Fruit fly (Drosophila melanogaster): Measurements from ENCODE around the gene Nipsnap.

The Nipsnap gene

dm6 chrX:16105715-16106114 is 32.3 kb upstream of the Nipsnap start (continued):
- TF ChIP-seq CG12236 (GFP tag; optimal IDR thresholded peaks at IDR 0.05) (no peak), CG13894 (tag; optimal IDR thresholded peaks at IDR 0.05) (no peak), mirr (GFP tag; optimal IDR thresholded peaks at IDR 0.05) (peak; percentile 3), CG10959 (GFP tag; IDR thresholded peaks at IDR 0.05) (no peak), bab2 (GFP tag; optimal IDR thresholded peaks at IDR 0.05) (peak; percentile 66), exex (tag; optimal IDR thresholded peaks at IDR 0.05) (peak; percentile 33), pros (GFP tag; optimal IDR thresholded peaks at IDR 0.05) (no peak), CG10321 (GFP tag; IDR thresholded peaks at IDR 0.05) (no peak), CG9932 (GFP tag; IDR thresholded peaks at IDR 0.05) (peak; percentile 56), CG1832 (GFP tag; optimal IDR thresholded peaks at IDR 0.05) (no peak), HmgZ (tag; optimal IDR thresholded peaks at IDR 0.05) (peak; percentile 39), CG15514 (GFP tag; optimal IDR thresholded peaks at IDR 0.05) (peak; percentile 34), CG7928 (GFP tag; optimal IDR thresholded peaks at IDR 0.05) (no peak), E2f2 (GFP tag; IDR thresholded peaks at IDR 0.05) (peak; percentile 17; the same call in 1 of the 2 replicates), CG11723 (GFP tag; optimal IDR thresholded peaks at IDR 0.05) (no peak), Hr78 (GFP tag; optimal IDR thresholded peaks at IDR 0.05) (no peak), gem (tag; optimal IDR thresholded peaks at IDR 0.05) (peak; percentile 19), CG31388 (GFP tag; optimal IDR thresholded peaks at IDR 0.05) (no peak), CG10366 (GFP tag; IDR thresholded peaks at IDR 0.05) (no peak; the same call in 1 of the 2 replicates), CG15011 (GFP tag; optimal IDR thresholded peaks at IDR 0.05) (no peak), bbx (GFP tag; IDR thresholded peaks at IDR 0.05; ENCODE audit: partially characterized antibody) (peak; percentile 40; the same call in 1 of the 2 replicates), pfk (GFP tag; optimal IDR thresholded peaks at IDR 0.05) (no peak), gce (GFP tag; IDR thresholded peaks at IDR 0.05) (no peak), NFAT (GFP tag; IDR thresholded peaks at IDR 0.05) (peak; percentile 83), Atf6 (GFP tag; IDR thresholded peaks at IDR 0.05) (no peak), sim (GFP tag; IDR thresholded peaks at IDR 0.05) (no peak), lab (GFP tag; optimal IDR thresholded peaks at IDR 0.05) (no peak), CHES-1-like (GFP tag; optimal IDR thresholded peaks at IDR 0.05) (no peak), E2f1 (GFP tag; IDR thresholded peaks at IDR 0.05) (no peak; the same call in 1 of the 2 replicates), Elba2 (GFP tag; optimal IDR thresholded peaks at IDR 0.05) (no peak), CG2116 (GFP tag; optimal IDR thresholded peaks at IDR 0.05) (no peak), CG4820 (GFP tag; optimal IDR thresholded peaks at IDR 0.05) (no peak), Pdp1 (GFP tag; optimal IDR thresholded peaks at IDR 0.05) (peak; percentile 54 to 62), CG31224 (GFP tag; IDR thresholded peaks at IDR 0.05) (no peak), CG12769 (tag; optimal IDR thresholded peaks at IDR 0.05) (no peak), CG31441 (GFP tag; IDR thresholded peaks at IDR 0.05) (no peak), croc (GFP tag; conservative IDR thresholded peaks at IDR 0.05) (no peak), Aef1 (GFP tag; IDR thresholded peaks at IDR 0.05) (no peak), H15 (GFP tag; IDR thresholded peaks at IDR 0.05) (peak; percentile 39; the same call in 1 of the 3 replicates), CG10209 (GFP tag; optimal IDR thresholded peaks at IDR 0.05) (no peak), unc-4 (GFP tag; IDR thresholded peaks at IDR 0.05; ENCODE audit: partially characterized antibody) (0 out of 2 replicates have a peak, but pooled peaks have one; percentile 17), CG7987 (GFP tag; optimal IDR thresholded peaks at IDR 0.05) (no peak), ab (GFP tag; optimal IDR thresholded peaks at IDR 0.05) (no peak), CG14965 (GFP tag; optimal IDR thresholded peaks at IDR 0.05; ENCODE audit: borderline replicate concordance) (peak; percentile 58), toy (GFP tag; IDR thresholded peaks at IDR 0.05) (no peak), Fer3 (tag; optimal IDR thresholded peaks at IDR 0.05) (peak; percentile 14), Ssrp (tag; optimal IDR thresholded peaks at IDR 0.05) (no peak), cas (GFP tag; IDR thresholded peaks at IDR 0.05) (no peak), CG12744 (GFP tag; optimal IDR thresholded peaks at IDR 0.05) (no peak), CG15696 (tag; optimal IDR thresholded peaks at IDR 0.05) (peak; percentile 26), usp (GFP tag; optimal IDR thresholded peaks at IDR 0.05) (no peak)

All from whole organism, embryonic.